Fruit fly (Drosophila melanogaster) whole organism, embryonic: ENCODE measurements around the gene CG5687.
A peak's percentile ranks its signal among the peaks of the same experiment; 100 is the strongest.

Experiments used
- Aef1 ChIP-seq: fragments of 200-800 bp; sonication (Bioruptor generic); IDR thresholded peaks from 3 replicates; pipeline ENCODE4 v1.3.6; 2022; ENCODE audit warnings: missing biosample characterization, missing genetic modification characterization
- Bgb ChIP-seq: fragments of 200-800 bp; sonication (Bioruptor generic); IDR thresholded peaks from 2 replicates; pipeline ENCODE4 v1.3.6; 2022; ENCODE audit warnings: missing biosample characterization, missing genetic modification characterization; ENCODE audit not compliant: partially characterized antibody
- CG10431 ChIP-seq: fragments of 200-800 bp; sonication (Bioruptor generic); optimal IDR thresholded peaks from 3 replicates; lab custom pipeline; 2018; ENCODE audit warnings: missing biosample characterization, mild to moderate bottlenecking, missing genetic modification characterization
- CG13123 ChIP-seq: fragments of 200-800 bp; sonication (Bioruptor generic); optimal IDR thresholded peaks from 2 replicates; lab custom pipeline; 2016; ENCODE audit warnings: missing biosample characterization, missing genetic modification characterization
- CG14710 ChIP-seq: fragments of 200-800 bp; sonication (Bioruptor generic); optimal IDR thresholded peaks from 3 replicates; lab custom pipeline; 2019; ENCODE audit warnings: missing biosample characterization, mild to moderate bottlenecking, missing genetic modification characterization, moderate library complexity
- CG15514 ChIP-seq: fragments of 200-800 bp; sonication (Bioruptor generic); optimal IDR thresholded peaks from 3 replicates; lab custom pipeline; 2017; ENCODE audit warnings: missing biosample characterization, missing genetic modification characterization, mild to moderate bottlenecking, moderate library complexity, missing genetic modification reagents
- CG1647 ChIP-seq: fragments of 200-800 bp; sonication (Bioruptor generic); optimal IDR thresholded peaks from 3 replicates; lab custom pipeline; 2016; ENCODE audit warnings: missing biosample characterization, missing genetic modification characterization
- CG16815 ChIP-seq: fragments of 200-800 bp; sonication (Bioruptor generic); optimal IDR thresholded peaks from 3 replicates; lab custom pipeline; 2017; ENCODE audit warnings: missing biosample characterization, mild to moderate bottlenecking, missing genetic modification characterization
- CG17359 ChIP-seq: fragments of 200-800 bp; sonication (Bioruptor generic); optimal IDR thresholded peaks from 3 replicates; lab custom pipeline; 2018; ENCODE audit warnings: missing biosample characterization, mild to moderate bottlenecking, missing genetic modification characterization, moderate library complexity
- CG17361 ChIP-seq: fragments of 200-800 bp; sonication (Bioruptor generic); IDR thresholded peaks from 3 replicates; pipeline ENCODE4 v1.3.6; 2022; ENCODE audit warnings: missing biosample characterization, missing genetic modification characterization
- CG18476 ChIP-seq: fragments of 200-800 bp; sonication (Bioruptor generic); optimal IDR thresholded peaks from 2 replicates; lab custom pipeline; 2016; ENCODE audit warnings: missing biosample characterization, mild to moderate bottlenecking, missing genetic modification characterization
- CG2199 ChIP-seq: fragments of 200-800 bp; sonication (Bioruptor generic); IDR thresholded peaks from 3 replicates; pipeline ENCODE4 v1.3.6; 2022; ENCODE audit warnings: missing biosample characterization, missing genetic modification characterization
- CG2712 ChIP-seq: fragments of 200-800 bp; optimal IDR thresholded peaks from 3 replicates; lab custom pipeline; 2019; ENCODE audit warnings: missing biosample characterization, mild to moderate bottlenecking, missing genetic modification characterization, moderate library complexity
- CG3065 ChIP-seq: fragments of 200-800 bp; sonication (Bioruptor generic); optimal IDR thresholded peaks from 2 replicates; lab custom pipeline; 2016; ENCODE audit warnings: missing biosample characterization, missing genetic modification characterization
- CG42726 ChIP-seq: fragments of 200-800 bp; sonication (Bioruptor generic); IDR thresholded peaks from 2 replicates; pipeline ENCODE4 v1.3.6; 2022; ENCODE audit warnings: missing biosample characterization, missing genetic modification characterization; ENCODE audit not compliant: partially characterized antibody
- CG5180 ChIP-seq: fragments of 200-800 bp; sonication (Bioruptor generic); optimal IDR thresholded peaks from 3 replicates; lab custom pipeline; 2017; ENCODE audit warnings: missing biosample characterization, missing genetic modification characterization, mild to moderate bottlenecking, moderate library complexity, missing genetic modification reagents
- CG6689 ChIP-seq: fragments of 200-800 bp; sonication (Bioruptor generic); IDR thresholded peaks from 2 replicates; pipeline ENCODE4 v1.3.6; 2022; ENCODE audit warnings: missing biosample characterization, missing genetic modification characterization
- CG7839 ChIP-seq: fragments of 200-800 bp; sonication (Bioruptor generic); optimal IDR thresholded peaks from 3 replicates; lab custom pipeline; 2018; ENCODE audit warnings: missing biosample characterization, mild to moderate bottlenecking, missing genetic modification characterization, moderate library complexity
- CG9609 ChIP-seq: fragments of 200-800 bp; sonication (Bioruptor generic); optimal IDR thresholded peaks from 3 replicates; lab custom pipeline; 2016; ENCODE audit warnings: missing biosample characterization, missing genetic modification characterization
- CHES-1-like ChIP-seq: fragments of 200-800 bp; sonication (Bioruptor generic); optimal IDR thresholded peaks from 2 replicates; lab custom pipeline; 2016; ENCODE audit warnings: missing biosample characterization, missing genetic modification characterization
- Dp ChIP-seq: fragments of 200-800 bp; sonication (Bioruptor generic); optimal IDR thresholded peaks from 2 replicates; lab custom pipeline; 2018; ENCODE audit warnings: missing biosample characterization, mild to moderate bottlenecking, missing genetic modification characterization, moderate library complexity
- Elba2 ChIP-seq: fragments of 200-800 bp; sonication (Bioruptor generic); optimal IDR thresholded peaks from 3 replicates; lab custom pipeline; 2016; ENCODE audit warnings: missing biosample characterization, missing genetic modification characterization
- Fer1 ChIP-seq: fragments of 200-800 bp; sonication (Bioruptor generic); optimal IDR thresholded peaks from 2 replicates; lab custom pipeline; 2017; ENCODE audit warnings: missing biosample characterization, mild to moderate bottlenecking, missing genetic modification characterization
- GATAe ChIP-seq: fragments of 200-800 bp; sonication (Bioruptor generic); conservative IDR thresholded peaks from 2 replicates; pipeline ENCODE4 v1.3.6; 2022; ENCODE audit warnings: missing biosample characterization, missing genetic modification characterization
- HLH3B ChIP-seq: fragments of 200-800 bp; sonication (Bioruptor generic); IDR thresholded peaks from 2 replicates; pipeline ENCODE4 v1.3.6; 2022; ENCODE audit warnings: missing biosample characterization, missing genetic modification characterization
- Side ChIP-seq: fragments of 200-800 bp; sonication (Bioruptor generic); optimal IDR thresholded peaks from 2 replicates; lab custom pipeline; 2016; ENCODE audit warnings: missing biosample characterization, missing genetic modification characterization
- Stat92E ChIP-seq, 3 experiments: fragments of >200 bp in 2 of 3; fragments of 200-800 bp in 1 of 3; sonication (Bioruptor generic) in 1 of 3; optimal IDR thresholded peaks; 2 replicates each; lab custom pipeline; 2017 to 2019; ENCODE audit warnings: missing biosample characterization in 3 of 3, missing genetic modification characterization in 3 of 3, mild to moderate bottlenecking in 1 of 3, moderate library complexity in 1 of 3
- amos ChIP-seq: fragments of 200-800 bp; sonication (Bioruptor generic); IDR thresholded peaks from 2 replicates; pipeline ENCODE4 v1.3.6; 2022; ENCODE audit warnings: missing biosample characterization, missing genetic modification characterization; ENCODE audit not compliant: partially characterized antibody
- ato ChIP-seq: fragments of 200-800 bp; sonication (Bioruptor generic); IDR thresholded peaks from 2 replicates; pipeline ENCODE4 v1.3.6; 2022; ENCODE audit warnings: missing biosample characterization, missing genetic modification characterization; ENCODE audit not compliant: partially characterized antibody
- bab2 ChIP-seq: fragments of 200-800 bp; sonication (Bioruptor generic); optimal IDR thresholded peaks from 2 replicates; lab custom pipeline; 2016; ENCODE audit warnings: missing biosample characterization, missing genetic modification characterization
- chif ChIP-seq, 2 experiments: fragments of 200-800 bp; sonication (Bioruptor generic); optimal IDR thresholded peaks; 3 replicates each; lab custom pipeline; 2016; ENCODE audit warnings: missing biosample characterization in 2 of 2, missing genetic modification characterization in 2 of 2
- chn ChIP-seq: fragments of 200-800 bp; sonication (Bioruptor generic); optimal IDR thresholded peaks from 2 replicates; lab custom pipeline; 2016; ENCODE audit warnings: missing biosample characterization, missing genetic modification characterization
- corto ChIP-seq: fragments of 200-800 bp; sonication (Bioruptor generic); optimal IDR thresholded peaks from 2 replicates; lab custom pipeline; 2016; ENCODE audit warnings: missing biosample characterization, mild to moderate bottlenecking, missing genetic modification characterization, moderate library complexity
- dimm ChIP-seq: fragments of 200-800 bp; sonication (Bioruptor generic); IDR thresholded peaks from 2 replicates; pipeline ENCODE4 v1.3.6; 2022; ENCODE audit warnings: missing biosample characterization, missing genetic modification characterization
- fd102C ChIP-seq: fragments of 200-800 bp; sonication (Bioruptor generic); optimal IDR thresholded peaks from 2 replicates; lab custom pipeline; 2018; ENCODE audit warnings: missing biosample characterization, mild to moderate bottlenecking, missing genetic modification characterization, moderate library complexity
- gcm ChIP-seq: fragments of 200-800 bp; sonication (Bioruptor generic); optimal IDR thresholded peaks from 2 replicates; lab custom pipeline; 2019; ENCODE audit warnings: missing biosample characterization, mild to moderate bottlenecking, missing genetic modification characterization, moderate library complexity
- gfzf ChIP-seq: fragments of 200-800 bp; sonication (Bioruptor generic); optimal IDR thresholded peaks from 2 replicates; lab custom pipeline; 2016; ENCODE audit warnings: missing biosample characterization, mild to moderate bottlenecking, missing genetic modification characterization, moderate library complexity
- grau ChIP-seq: fragments of 200-800 bp; optimal IDR thresholded peaks from 3 replicates; lab custom pipeline; 2019; ENCODE audit warnings: missing biosample characterization, mild to moderate bottlenecking, missing genetic modification characterization, moderate library complexity
- hb ChIP-seq: fragments of 200-800 bp; sonication (Bioruptor generic); IDR thresholded peaks from 3 replicates; pipeline ENCODE4 v1.3.6; 2022; ENCODE audit warnings: missing biosample characterization, missing genetic modification characterization; ENCODE audit not compliant: partially characterized antibody
- her ChIP-seq: fragments of 200-800 bp; sonication (Bioruptor generic); optimal IDR thresholded peaks from 2 replicates; lab custom pipeline; 2016; ENCODE audit warnings: missing biosample characterization, missing genetic modification characterization
- knrl ChIP-seq: fragments of 200-800 bp; sonication (Bioruptor generic); IDR thresholded peaks from 3 replicates; pipeline ENCODE4 v1.3.6; 2022; ENCODE audit warnings: missing biosample characterization, missing genetic modification characterization; ENCODE audit not compliant: partially characterized antibody
- lola ChIP-seq, 3 experiments: fragments of >200 bp in 2 of 3; fragments of 200-800 bp in 1 of 3; sonication (Bioruptor generic) in 1 of 3; optimal IDR thresholded peaks; 2 replicates each; lab custom pipeline; 2017 to 2019; ENCODE audit warnings: missing biosample characterization in 3 of 3, missing genetic modification characterization in 3 of 3, mild to moderate bottlenecking in 1 of 3, moderate library complexity in 1 of 3
- peb ChIP-seq: fragments of 200-800 bp; sonication (Bioruptor generic); IDR thresholded peaks from 2 replicates; pipeline ENCODE4 v1.3.6; 2022; ENCODE audit warnings: missing biosample characterization, missing genetic modification characterization
- sc ChIP-seq, 3 experiments: fragments of >200 bp in 2 of 3; fragments of 200-800 bp in 1 of 3; sonication (Bioruptor generic) in 1 of 3; optimal IDR thresholded peaks; 2 replicates in 2 of 3; 3 replicates in 1 of 3; lab custom pipeline; 2017; ENCODE audit warnings: mild to moderate bottlenecking in 1 of 3, missing biosample characterization in 1 of 3, missing genetic modification characterization in 1 of 3, missing genetic modification reagents in 1 of 3
- scrt ChIP-seq: fragments of 200-800 bp; sonication (Bioruptor generic); optimal IDR thresholded peaks from 2 replicates; lab custom pipeline; 2018; ENCODE audit warnings: missing biosample characterization, mild to moderate bottlenecking, missing genetic modification characterization, moderate library complexity
- sd ChIP-seq: fragments of 200-800 bp; sonication (Bioruptor generic); optimal IDR thresholded peaks from 3 replicates; lab custom pipeline; 2018; ENCODE audit warnings: missing biosample characterization, mild to moderate bottlenecking, missing genetic modification characterization, moderate library complexity
- sob ChIP-seq: fragments of 200-800 bp; sonication (Bioruptor generic); IDR thresholded peaks from 2 replicates; pipeline ENCODE4 v1.3.6; 2022; ENCODE audit warnings: missing biosample characterization, missing genetic modification characterization

The CG5687 gene

dm6 chr3L:1969539-1970337 is 30.8 kb upstream of the CG5687 start, which contains the start of gene CG1927 (continued):
- TF ChIP-seq CG5180 (GFP tag; lab: Kevin White, UChicago) (peak; percentile 36), CG18476 (GFP tag; lab: Kevin White, UChicago) (no peak), Bgb (GFP tag; lab: Robert Waterston, UW) (peak; percentile 55; the same call in 1 of the 2 replicates), chn (no peak), CG2712 (no peak), bab2 (GFP tag; lab: Kevin White, UChicago) (no peak), HLH3B (no peak), CG17359 (tag; lab: Kevin White, UChicago) (no peak), CG9609 (GFP tag; lab: Kevin White, UChicago) (no peak), fd102C (GFP tag; lab: Kevin White, UChicago) (no peak), her (GFP tag; lab: Kevin White, UChicago) (no peak), hb (GFP tag; lab: Robert Waterston, UW) (no peak), CG13123 (GFP tag; lab: Kevin White, UChicago) (no peak), sc (optimal IDR thresholded peaks at IDR 0.05; lab: Kevin White, UChicago) (no peak), sc (GFP tag; optimal IDR thresholded peaks at IDR 0.05; lab: Kevin White, UChicago) (no peak), CG3065 (GFP tag; lab: Kevin White, UChicago) (no peak), ato (GFP tag; lab: Robert Waterston, UW) (0 out of 2 replicates have a peak, but pooled peaks have one; percentile 36), Fer1 (GFP tag; lab: Kevin White, UChicago) (no peak), chif (GFP tag; optimal IDR thresholded peaks at IDR 0.05; lab: Kevin White, UChicago) (no peak), knrl (no peak), CG16815 (GFP tag; lab: Kevin White, UChicago) (no peak), Dp (GFP tag; lab: Kevin White, UChicago) (peak; percentile 22), sd (tag; lab: Kevin White, UChicago) (peak; percentile 22), CG6689 (no peak), CG7839 (no peak), sob (GFP tag; lab: Robert Waterston, UW) (0 out of 2 replicates have a peak, but pooled peaks have one; percentile 24), CG15514 (GFP tag; lab: Kevin White, UChicago) (peak; percentile 52), grau (tag; lab: Kevin White, UChicago) (no peak), Elba2 (GFP tag; lab: Kevin White, UChicago) (no peak), corto (no peak), Side (no peak), gfzf (GFP tag; lab: Kevin White, UChicago) (peak; percentile 78), GATAe (GFP tag; lab: Robert Waterston, UW) (no peak), CG1647 (no peak), CG10431 (no peak), CG42726 (peak; percentile 68), Stat92E (GFP tag; optimal IDR thresholded peaks at IDR 0.05; lab: Kevin White, UChicago) (no peak), CHES-1-like (GFP tag; lab: Kevin White, UChicago) (no peak), Aef1 (no peak), CG2199 (no peak), scrt (peak; percentile 2), gcm (no peak), peb (GFP tag; lab: Robert Waterston, UW) (no peak), dimm (GFP tag; lab: Robert Waterston, UW) (no peak), amos (GFP tag; lab: Robert Waterston, UW) (peak; percentile 22; the same call in 1 of the 2 replicates), CG17361 (GFP tag; lab: Robert Waterston, UW) (no peak), lola (GFP tag; optimal IDR thresholded peaks at IDR 0.05; lab: Kevin White, UChicago) (no peak), CG14710 (tag; lab: Kevin White, UChicago) (no peak)
